Worm (Caenorhabditis elegans) whole organism, young adult: ENCODE data around the gene col-176.

ENCODE experiments used
- B0261.1 ChIP-seq: sonication (generic microtip); optimal IDR thresholded peaks from 2 replicates; lab custom pipeline; 2016; ENCODE audit warnings: mild to moderate bottlenecking, missing genetic modification characterization, moderate library complexity, missing compliant biosample characterization
- C06A6.2 ChIP-seq: fragments of 200-800 bp; sonication (Bioruptor generic); conservative IDR thresholded peaks from 2 replicates; pipeline ENCODE4 v1.3.6; 2022; ENCODE audit warnings: missing genetic modification characterization, missing compliant biosample characterization
- F23B12.7 ChIP-seq: sonication (generic microtip); optimal IDR thresholded peaks from 2 replicates; lab custom pipeline; 2017; ENCODE audit warnings: missing genetic modification characterization, mild to moderate bottlenecking, missing compliant biosample characterization, antibody characterized with exemption, moderate library complexity; ENCODE audit not compliant: insufficient read depth
- F55B11.4 ChIP-seq: sonication (generic microtip); optimal IDR thresholded peaks from 2 replicates; lab custom pipeline; 2016; ENCODE audit warnings: missing compliant biosample characterization, missing genetic modification characterization, borderline replicate concordance; ENCODE audit not compliant: insufficient read depth
- F57A8.1 ChIP-seq: fragments of 200-800 bp; sonication (Bioruptor generic); optimal IDR thresholded peaks from 2 replicates; lab custom pipeline; 2018; ENCODE audit warnings: mild to moderate bottlenecking, missing genetic modification characterization, moderate library complexity, missing compliant biosample characterization
- F57C9.4 ChIP-seq: sonication (generic microtip); optimal IDR thresholded peaks from 2 replicates; lab custom pipeline; 2017; ENCODE audit warnings: mild to moderate bottlenecking, missing genetic modification characterization, missing compliant biosample characterization
- Y53F4B.3 ChIP-seq: fragments of 200-800 bp; sonication (Bioruptor generic); IDR thresholded peaks from 2 replicates; pipeline ENCODE4 v1.3.6; 2022; ENCODE audit warnings: missing genetic modification reagents, missing genetic modification characterization, missing compliant biosample characterization
- Y95B8A.8 ChIP-seq: fragments of 200-800 bp; sonication (Bioruptor generic); IDR thresholded peaks from 2 replicates; pipeline ENCODE4 v1.3.6; 2022; ENCODE audit warnings: missing genetic modification reagents, missing genetic modification characterization, missing compliant biosample characterization
- ZK185.1 ChIP-seq: sonication (generic microtip); optimal IDR thresholded peaks from 2 replicates; lab custom pipeline; 2016; ENCODE audit warnings: mild to moderate bottlenecking, missing genetic modification characterization, missing compliant biosample characterization; ENCODE audit not compliant: poor library complexity, severe bottlenecking
- akir-1 ChIP-seq: fragments of 200-800 bp; sonication (Bioruptor generic); optimal IDR thresholded peaks from 2 replicates; lab custom pipeline; 2018; ENCODE audit warnings: mild to moderate bottlenecking, missing genetic modification characterization, moderate library complexity, missing compliant biosample characterization
- aptf-2 ChIP-seq: fragments of 200-800 bp; sonication (Bioruptor generic); conservative IDR thresholded peaks from 2 replicates; pipeline ENCODE4 v1.3.6; 2022; ENCODE audit warnings: missing genetic modification reagents, missing genetic modification characterization, missing compliant biosample characterization
- atf-7 ChIP-seq: sonication (generic microtip); optimal IDR thresholded peaks from 2 replicates; lab custom pipeline; 2017; ENCODE audit warnings: mild to moderate bottlenecking, missing genetic modification characterization, missing compliant biosample characterization
- athp-1 ChIP-seq: sonication (generic microtip); optimal IDR thresholded peaks from 2 replicates; lab custom pipeline; 2017; ENCODE audit warnings: mild to moderate bottlenecking, missing genetic modification characterization, missing compliant biosample characterization
- attf-3 ChIP-seq: fragments of 200-800 bp; sonication (Bioruptor generic); conservative IDR thresholded peaks from 2 replicates; pipeline ENCODE4 v1.3.6; 2022; ENCODE audit warnings: missing genetic modification reagents, missing genetic modification characterization, missing compliant biosample characterization
- attf-5 ChIP-seq: fragments of 200-800 bp; sonication (Bioruptor generic); optimal IDR thresholded peaks from 2 replicates; lab custom pipeline; 2018; ENCODE audit warnings: mild to moderate bottlenecking, missing genetic modification characterization, missing compliant biosample characterization
- bed-1 ChIP-seq: fragments of 200-800 bp; sonication (Bioruptor generic); IDR thresholded peaks from 2 replicates; pipeline ENCODE4 v1.3.6; 2022; ENCODE audit warnings: missing genetic modification reagents, missing genetic modification characterization, missing compliant biosample characterization
- ccch-3 ChIP-seq: fragments of 200-800 bp; sonication (Bioruptor generic); optimal IDR thresholded peaks from 2 replicates; lab custom pipeline; 2018; ENCODE audit warnings: mild to moderate bottlenecking, missing genetic modification characterization, missing compliant biosample characterization
- cebp-2 ChIP-seq: fragments of 200-800 bp; sonication (Bioruptor generic); IDR thresholded peaks from 2 replicates; pipeline ENCODE4 v1.3.6; 2022; ENCODE audit warnings: missing genetic modification characterization, missing compliant biosample characterization
- ceh-100 ChIP-seq: fragments of 200-800 bp; sonication (Bioruptor generic); IDR thresholded peaks from 2 replicates; pipeline ENCODE4 v1.3.6; 2022; ENCODE audit warnings: missing genetic modification reagents, missing genetic modification characterization, missing compliant biosample characterization
- ceh-58 ChIP-seq: fragments of 200-800 bp; sonication (Bioruptor generic); IDR thresholded peaks from 2 replicates; pipeline ENCODE4 v1.3.6; 2022; ENCODE audit warnings: missing genetic modification characterization, missing compliant biosample characterization
- chd-7 ChIP-seq: sonication (generic microtip); optimal IDR thresholded peaks from 2 replicates; lab custom pipeline; 2016; ENCODE audit warnings: mild to moderate bottlenecking, missing genetic modification characterization, moderate library complexity, missing compliant biosample characterization
- die-1 ChIP-seq: sonication (generic microtip); optimal IDR thresholded peaks from 2 replicates; lab custom pipeline; 2016; ENCODE audit warnings: missing genotype, mild to moderate bottlenecking, missing genetic modification characterization, missing compliant biosample characterization
- dpl-1 ChIP-seq: fragments of 150-350 bp; optimal IDR thresholded peaks from 2 replicates; lab custom pipeline; 2014; ENCODE audit warnings: missing biosample characterization, missing genetic modification reagents, missing genetic modification characterization
- ekl-4 ChIP-seq: fragments of 200-800 bp; sonication (Bioruptor generic); IDR thresholded peaks from 2 replicates; pipeline ENCODE4 v1.3.6; 2022; ENCODE audit warnings: missing genetic modification reagents, missing genetic modification characterization, missing compliant biosample characterization
- him-1 ChIP-seq: sonication (generic microtip); optimal IDR thresholded peaks from 2 replicates; lab custom pipeline; 2016; ENCODE audit warnings: missing genotype, missing genetic modification reagents, missing genetic modification characterization, missing compliant biosample characterization
- hlh-12 ChIP-seq: sonication (generic microtip); optimal IDR thresholded peaks from 2 replicates; lab custom pipeline; 2016; ENCODE audit warnings: missing genetic modification characterization, missing compliant biosample characterization
- hlh-26 ChIP-seq: fragments of 200-800 bp; sonication (Bioruptor generic); conservative IDR thresholded peaks from 2 replicates; pipeline ENCODE4 v1.3.6; 2022; ENCODE audit warnings: missing genetic modification reagents, missing genetic modification characterization, missing compliant biosample characterization
- hmg-20 ChIP-seq: fragments of 200-800 bp; sonication (Bioruptor generic); IDR thresholded peaks from 2 replicates; pipeline ENCODE4 v1.3.6; 2022; ENCODE audit warnings: missing genetic modification reagents, missing genetic modification characterization, missing compliant biosample characterization
- hrde-1 ChIP-seq: sonication (generic microtip); optimal IDR thresholded peaks from 2 replicates; lab custom pipeline; 2016; ENCODE audit warnings: missing genetic modification characterization, mild to moderate bottlenecking, missing compliant biosample characterization, moderate library complexity, missing genotype, missing genetic modification reagents, borderline replicate concordance
- hsf-1 ChIP-seq: fragments of 200-800 bp; sonication (Bioruptor generic); IDR thresholded peaks from 2 replicates; pipeline ENCODE4 v1.3.6; 2022; ENCODE audit warnings: missing genetic modification reagents, missing genetic modification characterization, missing compliant biosample characterization
- lag-1 ChIP-seq: fragments of 200-800 bp; sonication (Bioruptor generic); IDR thresholded peaks from 2 replicates; pipeline ENCODE4 v1.3.6; 2022; ENCODE audit warnings: missing genetic modification reagents, missing genetic modification characterization, missing compliant biosample characterization
- let-526 ChIP-seq: fragments of 200-800 bp; sonication (Bioruptor generic); IDR thresholded peaks from 2 replicates; pipeline ENCODE4 v1.3.6; 2022; ENCODE audit warnings: missing genetic modification reagents, missing genetic modification characterization, missing compliant biosample characterization
- lin-26 ChIP-seq: fragments of 200-800 bp; sonication (Bioruptor generic); IDR thresholded peaks from 2 replicates; pipeline ENCODE4 v1.3.6; 2022; ENCODE audit warnings: missing genetic modification reagents, missing genetic modification characterization, missing compliant biosample characterization
- lin-54 ChIP-seq: fragments of 200-800 bp; sonication (Bioruptor generic); optimal IDR thresholded peaks from 2 replicates; lab custom pipeline; 2018; ENCODE audit warnings: mild to moderate bottlenecking, missing genetic modification characterization, missing compliant biosample characterization
- lsl-1 ChIP-seq: fragments of 200-800 bp; sonication (Bioruptor generic); optimal IDR thresholded peaks from 2 replicates; lab custom pipeline; 2018; ENCODE audit warnings: mild to moderate bottlenecking, missing genetic modification characterization, moderate library complexity, missing compliant biosample characterization
- madf-8 ChIP-seq: fragments of 200-800 bp; sonication (Bioruptor generic); conservative IDR thresholded peaks from 2 replicates; pipeline ENCODE4 v1.3.6; 2022; ENCODE audit warnings: missing genetic modification reagents, missing genetic modification characterization, missing compliant biosample characterization
- mes-4 ChIP-seq: sonication (generic microtip); optimal IDR thresholded peaks from 2 replicates; lab custom pipeline; 2016; ENCODE audit warnings: missing genotype, missing genetic modification characterization, missing compliant biosample characterization
- nfya-1 ChIP-seq: sonication (generic microtip); optimal IDR thresholded peaks from 2 replicates; lab custom pipeline; 2017; ENCODE audit warnings: antibody characterized with exemption, missing compliant biosample characterization, missing genetic modification characterization, borderline replicate concordance; ENCODE audit not compliant: insufficient read depth
- pha-4 ChIP-seq: fragments of 150-350 bp; sonication (generic microtip); optimal IDR thresholded peaks from 2 replicates; lab custom pipeline; 2014; ENCODE audit warnings: missing biosample characterization, missing genetic modification reagents, missing genetic modification characterization
- sea-2 ChIP-seq: fragments of 200-800 bp; sonication (Bioruptor generic); IDR thresholded peaks from 2 replicates; pipeline ENCODE4 v1.3.6; 2022; ENCODE audit warnings: missing genetic modification characterization, missing compliant biosample characterization
- snpc-1.1 ChIP-seq: sonication (generic microtip); optimal IDR thresholded peaks from 2 replicates; lab custom pipeline; 2017; ENCODE audit warnings: missing genetic modification characterization, mild to moderate bottlenecking, missing compliant biosample characterization, antibody characterized with exemption, moderate library complexity, missing genotype, missing genetic modification reagents; ENCODE audit not compliant: insufficient read depth
- snpc-1.3 ChIP-seq: sonication (generic microtip); optimal IDR thresholded peaks from 2 replicates; lab custom pipeline; 2017; ENCODE audit warnings: missing genetic modification characterization, mild to moderate bottlenecking, missing compliant biosample characterization, antibody characterized with exemption, moderate library complexity, missing genotype, missing genetic modification reagents; ENCODE audit not compliant: insufficient read depth
- sptf-2 ChIP-seq: fragments of 200-800 bp; sonication (Bioruptor generic); optimal IDR thresholded peaks from 2 replicates; lab custom pipeline; 2018; ENCODE audit warnings: mild to moderate bottlenecking, missing genetic modification characterization, missing compliant biosample characterization
- xnd-1 ChIP-seq: sonication (generic microtip); optimal IDR thresholded peaks from 2 replicates; lab custom pipeline; 2016; ENCODE audit warnings: missing genotype, missing genetic modification reagents, missing genetic modification characterization, missing compliant biosample characterization
- zim-3 ChIP-seq: sonication (generic microtip); optimal IDR thresholded peaks from 2 replicates; lab custom pipeline; 2017; ENCODE audit warnings: mild to moderate bottlenecking, missing genetic modification characterization, moderate library complexity, missing compliant biosample characterization
- ztf-18 ChIP-seq: sonication (generic microtip); optimal IDR thresholded peaks from 2 replicates; lab custom pipeline; 2016; ENCODE audit warnings: missing genotype, mild to moderate bottlenecking, missing genetic modification characterization, missing compliant biosample characterization
- ztf-22 ChIP-seq: fragments of 200-800 bp; sonication (Bioruptor generic); optimal IDR thresholded peaks from 2 replicates; lab custom pipeline; 2018; ENCODE audit warnings: mild to moderate bottlenecking, missing genetic modification characterization, moderate library complexity, missing compliant biosample characterization
- ztf-26 ChIP-seq: sonication (generic microtip); optimal IDR thresholded peaks from 2 replicates; lab custom pipeline; 2017; ENCODE audit warnings: missing genetic modification characterization, missing compliant biosample characterization
- ztf-28 ChIP-seq: fragments of 200-800 bp; sonication (Bioruptor generic); IDR thresholded peaks from 2 replicates; pipeline ENCODE4 v1.3.6; 2022; ENCODE audit warnings: missing genetic modification reagents, missing genetic modification characterization, missing compliant biosample characterization

col-176 gene

ce11 chrX:10124338-10124737 lies 46.9 kb downstream of the col-176 start (continued):
- TF ChIP-seq lsl-1 (GFP tag; lab: Kevin White, UChicago) (no peak), snpc-1.3 (no peak), chd-7 (tag; lab: Kevin White, UChicago) (no peak), F23B12.7 (tag; lab: Kevin White, UChicago) (no peak), B0261.1 (peak; percentile 85), sptf-2 (GFP tag; lab: Kevin White, UChicago) (no peak), cebp-2 (GFP tag; lab: Robert Waterston, UW) (no peak), bed-1 (GFP tag; lab: Robert Waterston, UW) (no peak), ceh-100 (GFP tag; lab: Robert Waterston, UW) (0 out of 2 replicates have a peak, but pooled peaks have one; percentile 30), sea-2 (GFP tag; lab: Robert Waterston, UW) (no peak), hsf-1 (no peak), attf-5 (GFP tag; lab: Kevin White, UChicago) (no peak), ccch-3 (GFP tag; lab: Kevin White, UChicago) (no peak), hlh-26 (GFP tag; lab: Robert Waterston, UW) (no peak), ztf-22 (GFP tag; lab: Kevin White, UChicago) (no peak), him-1 (peak; percentile 46), zim-3 (tag; lab: Kevin White, UChicago) (no peak), dpl-1 (GFP tag; lab: Kevin White, UChicago) (no peak), hrde-1 (tag; lab: Kevin White, UChicago) (no peak), ceh-58 (GFP tag; lab: Robert Waterston, UW) (no peak), akir-1 (GFP tag; lab: Kevin White, UChicago) (no peak), pha-4 (tag; lab: Kevin White, UChicago) (no peak), ZK185.1 (peak; percentile 41), mes-4 (tag; lab: Kevin White, UChicago) (peak; percentile 12), lin-54 (no peak), lag-1 (no peak), F55B11.4 (tag; lab: Kevin White, UChicago) (no peak), snpc-1.1 (no peak), nfya-1 (no peak), Y95B8A.8 (GFP tag; lab: Robert Waterston, UW) (no peak), die-1 (tag; lab: Kevin White, UChicago) (peak; percentile 72), C06A6.2 (no peak), let-526 (GFP tag; lab: Robert Waterston, UW) (no peak), lin-26 (GFP tag; lab: Robert Waterston, UW) (peak; percentile 83), ztf-18 (tag; lab: Kevin White, UChicago) (peak; percentile 42), xnd-1 (tag; lab: Kevin White, UChicago) (no peak), atf-7 (tag; lab: Kevin White, UChicago) (no peak), athp-1 (peak; percentile 47), madf-8 (GFP tag; lab: Robert Waterston, UW) (no peak), ztf-26 (tag; lab: Kevin White, UChicago) (no peak), hlh-12 (tag; lab: Kevin White, UChicago) (peak; percentile 52), F57A8.1 (GFP tag; lab: Kevin White, UChicago) (no peak), Y53F4B.3 (GFP tag; lab: Robert Waterston, UW) (no peak), aptf-2 (GFP tag; lab: Robert Waterston, UW) (no peak), hmg-20 (no peak), attf-3 (no peak), ztf-28 (GFP tag; lab: Robert Waterston, UW) (no peak), ekl-4 (GFP tag; lab: Robert Waterston, UW) (no peak), F57C9.4 (tag; lab: Kevin White, UChicago) (no peak)
